Fruit fly (Drosophila melanogaster) whole organism, embryonic: ENCODE data around the gene Cpr66Cb.

ENCODE experiments used
- Adf1 ChIP-seq: fragments of 200-800 bp; sonication (Bioruptor generic); IDR thresholded peaks from 2 replicates; pipeline ENCODE4 v1.3.6; 2022; ENCODE audit warnings: missing biosample characterization, missing genetic modification characterization
- Antp ChIP-seq: fragments of 200-800 bp; sonication (Bioruptor generic); optimal IDR thresholded peaks from 3 replicates; lab custom pipeline; 2016; ENCODE audit warnings: missing biosample characterization, missing genetic modification characterization
- CG10147 ChIP-seq: fragments of 200-800 bp; sonication (Bioruptor generic); optimal IDR thresholded peaks from 2 replicates; lab custom pipeline; 2019; ENCODE audit warnings: missing biosample characterization, mild to moderate bottlenecking, missing genetic modification characterization, moderate library complexity
- CG11085 ChIP-seq: fragments of 200-800 bp; sonication (Bioruptor generic); IDR thresholded peaks from 2 replicates; pipeline ENCODE4 v1.3.6; 2022; ENCODE audit warnings: missing biosample characterization, missing genetic modification characterization
- CG12391 ChIP-seq: fragments of 200-800 bp; sonication (Bioruptor generic); optimal IDR thresholded peaks from 3 replicates; lab custom pipeline; 2018; ENCODE audit warnings: missing biosample characterization, mild to moderate bottlenecking, missing genetic modification characterization, moderate library complexity
- CG12769 ChIP-seq: fragments of 200-800 bp; sonication (Bioruptor generic); optimal IDR thresholded peaks from 2 replicates; lab custom pipeline; 2019; ENCODE audit warnings: missing biosample characterization, mild to moderate bottlenecking, missing genetic modification characterization, moderate library complexity
- CG13624 ChIP-seq: fragments of 200-800 bp; sonication (Bioruptor generic); optimal IDR thresholded peaks from 2 replicates; lab custom pipeline; 2016; ENCODE audit warnings: missing biosample characterization, missing genetic modification characterization
- CG14014 ChIP-seq: fragments of 200-800 bp; sonication (Bioruptor generic); IDR thresholded peaks from 2 replicates; pipeline ENCODE4 v1.3.6; 2022; ENCODE audit warnings: missing biosample characterization, missing genetic modification characterization
- CG14710 ChIP-seq: fragments of 200-800 bp; sonication (Bioruptor generic); optimal IDR thresholded peaks from 3 replicates; lab custom pipeline; 2019; ENCODE audit warnings: missing biosample characterization, mild to moderate bottlenecking, missing genetic modification characterization, moderate library complexity
- CG14965 ChIP-seq: fragments of 200-800 bp; sonication (Bioruptor generic); optimal IDR thresholded peaks from 2 replicates; lab custom pipeline; 2016; ENCODE audit warnings: missing biosample characterization, missing genetic modification characterization, borderline replicate concordance
- CG17385 ChIP-seq: fragments of 200-800 bp; sonication (Bioruptor generic); optimal IDR thresholded peaks from 3 replicates; lab custom pipeline; 2018; ENCODE audit warnings: missing biosample characterization, mild to moderate bottlenecking, missing genetic modification characterization
- CG6175 ChIP-seq: fragments of 200-800 bp; sonication (Bioruptor generic); IDR thresholded peaks from 3 replicates; pipeline ENCODE4 v1.3.6; 2022; ENCODE audit warnings: missing biosample characterization, missing genetic modification characterization
- CG7786 ChIP-seq: fragments of 200-800 bp; sonication (Bioruptor generic); optimal IDR thresholded peaks from 2 replicates; lab custom pipeline; 2016; ENCODE audit warnings: missing biosample characterization, missing genetic modification characterization
- CG7963 ChIP-seq: fragments of 200-800 bp; sonication (Bioruptor generic); IDR thresholded peaks from 3 replicates; pipeline ENCODE4 v1.3.6; 2022; ENCODE audit warnings: missing biosample characterization, missing genetic modification characterization; ENCODE audit not compliant: partially characterized antibody
- CG9817 ChIP-seq: fragments of 200-800 bp; sonication (Bioruptor generic); optimal IDR thresholded peaks from 2 replicates; lab custom pipeline; 2018; ENCODE audit warnings: missing biosample characterization, mild to moderate bottlenecking, missing genetic modification characterization, moderate library complexity
- D ChIP-seq, 2 experiments: fragments of 200-800 bp in 1 of 2; fragments of >200 bp in 1 of 2; sonication (Bioruptor generic) in 1 of 2; optimal IDR thresholded peaks; 2 replicates in 1 of 2; 3 replicates in 1 of 2; lab custom pipeline; 2017; ENCODE audit warnings: mild to moderate bottlenecking in 1 of 2, missing biosample characterization in 1 of 2, missing genetic modification characterization in 1 of 2, missing genetic modification reagents in 1 of 2
- D19A ChIP-seq: fragments of 200-800 bp; optimal IDR thresholded peaks from 3 replicates; lab custom pipeline; 2019; ENCODE audit warnings: missing biosample characterization, mild to moderate bottlenecking, missing genetic modification characterization, moderate library complexity
- Dip2 ChIP-seq: fragments of 200-800 bp; sonication (Bioruptor generic); IDR thresholded peaks from 2 replicates; pipeline ENCODE4 v1.3.6; 2022; ENCODE audit warnings: missing biosample characterization, missing genetic modification characterization
- Dip3 ChIP-seq: fragments of 200-800 bp; sonication (Bioruptor generic); optimal IDR thresholded peaks from 3 replicates; lab custom pipeline; 2016; ENCODE audit warnings: missing biosample characterization, missing genetic modification characterization
- Elba2 ChIP-seq: fragments of 200-800 bp; sonication (Bioruptor generic); optimal IDR thresholded peaks from 3 replicates; lab custom pipeline; 2016; ENCODE audit warnings: missing biosample characterization, missing genetic modification characterization
- Hmr ChIP-seq: fragments of 200-800 bp; sonication (Bioruptor generic); optimal IDR thresholded peaks from 3 replicates; lab custom pipeline; 2017; ENCODE audit warnings: mild to moderate bottlenecking, missing biosample characterization, missing genetic modification reagents, missing genetic modification characterization
- Hr51 ChIP-seq, 2 experiments: fragments of 200-800 bp; sonication (Bioruptor generic); optimal IDR thresholded peaks; 2 replicates in 1 of 2; 3 replicates in 1 of 2; lab custom pipeline; 2016 to 2018; ENCODE audit warnings: missing biosample characterization in 2 of 2, missing genetic modification characterization in 2 of 2, mild to moderate bottlenecking in 1 of 2, moderate library complexity in 1 of 2
- Mes4 ChIP-seq: fragments of 200-800 bp; sonication (Bioruptor generic); optimal IDR thresholded peaks from 2 replicates; lab custom pipeline; 2016; ENCODE audit warnings: missing biosample characterization, missing genetic modification characterization
- Opbp ChIP-seq: fragments of 200-800 bp; sonication (Bioruptor generic); IDR thresholded peaks from 3 replicates; pipeline ENCODE4 v1.3.6; 2022; ENCODE audit warnings: missing biosample characterization, missing genetic modification characterization; ENCODE audit not compliant: partially characterized antibody
- PHDP ChIP-seq: fragments of 200-800 bp; sonication (Bioruptor generic); optimal IDR thresholded peaks from 3 replicates; lab custom pipeline; 2018; ENCODE audit warnings: missing biosample characterization, mild to moderate bottlenecking, missing genetic modification characterization, moderate library complexity
- Ptx1 ChIP-seq: fragments of 200-800 bp; sonication (Bioruptor generic); IDR thresholded peaks from 2 replicates; pipeline ENCODE4 v1.3.6; 2022; ENCODE audit warnings: missing biosample characterization, missing genetic modification characterization
- Sin3A ChIP-seq: fragments of >200 bp; optimal IDR thresholded peaks from 2 replicates; lab custom pipeline; 2018
- Trl ChIP-seq, 3 experiments: fragments of >200 bp in 2 of 3; fragments of 200-800 bp in 1 of 3; sonication (Bioruptor generic) in 1 of 3; optimal IDR thresholded peaks; 2 replicates in 1 of 3; 3 replicates in 2 of 3; lab custom pipeline; 2016 to 2017; ENCODE audit warnings: missing biosample characterization in 1 of 3, missing genetic modification characterization in 1 of 3
- Vsx1 ChIP-seq: fragments of 200-800 bp; sonication (Bioruptor generic); optimal IDR thresholded peaks from 2 replicates; lab custom pipeline; 2017; ENCODE audit warnings: missing biosample characterization, mild to moderate bottlenecking, missing genetic modification characterization, missing genetic modification reagents
- ab ChIP-seq: fragments of 200-800 bp; sonication (Bioruptor generic); optimal IDR thresholded peaks from 2 replicates; lab custom pipeline; 2016; ENCODE audit warnings: missing biosample characterization, missing genetic modification characterization
- aop ChIP-seq: fragments of 200-800 bp; sonication (Bioruptor generic); IDR thresholded peaks from 2 replicates; pipeline ENCODE4 v1.3.6; 2022; ENCODE audit warnings: missing biosample characterization, missing genetic modification characterization
- ash1 ChIP-seq: fragments of 200-800 bp; sonication (Bioruptor generic); optimal IDR thresholded peaks from 2 replicates; lab custom pipeline; 2018; ENCODE audit warnings: missing biosample characterization, mild to moderate bottlenecking, missing genetic modification characterization
- bsh ChIP-seq, 2 experiments: fragments of 200-800 bp; sonication (Bioruptor generic); optimal IDR thresholded peaks; 2 replicates each; lab custom pipeline; 2017 to 2018; ENCODE audit warnings: mild to moderate bottlenecking in 2 of 2, missing biosample characterization in 2 of 2, missing genetic modification characterization in 2 of 2, moderate library complexity in 1 of 2
- cato ChIP-seq: fragments of 200-800 bp; sonication (Bioruptor generic); optimal IDR thresholded peaks from 2 replicates; lab custom pipeline; 2016; ENCODE audit warnings: missing biosample characterization, missing genetic modification characterization, borderline replicate concordance
- chinmo ChIP-seq: fragments of 200-800 bp; sonication (Bioruptor generic); IDR thresholded peaks from 4 replicates; pipeline ENCODE4 v1.3.6; 2022; ENCODE audit warnings: missing biosample characterization, missing genetic modification characterization; ENCODE audit not compliant: partially characterized antibody
- dm ChIP-seq: fragments of 200-800 bp; sonication (Bioruptor generic); optimal IDR thresholded peaks from 3 replicates; lab custom pipeline; 2016; ENCODE audit warnings: missing biosample characterization, missing genetic modification characterization
- en ChIP-seq: fragments of 200-800 bp; sonication (Bioruptor generic); optimal IDR thresholded peaks from 2 replicates; lab custom pipeline; 2016; ENCODE audit warnings: missing biosample characterization, missing genetic modification characterization
- fd96Cb ChIP-seq: fragments of 200-800 bp; sonication (Bioruptor generic); optimal IDR thresholded peaks from 2 replicates; lab custom pipeline; 2018; ENCODE audit warnings: missing biosample characterization, mild to moderate bottlenecking, missing genetic modification characterization, moderate library complexity
- gcm2 ChIP-seq: fragments of 200-800 bp; sonication (Bioruptor generic); optimal IDR thresholded peaks from 2 replicates; lab custom pipeline; 2016; ENCODE audit warnings: missing biosample characterization, missing genetic modification characterization
- gfzf ChIP-seq: fragments of 200-800 bp; sonication (Bioruptor generic); optimal IDR thresholded peaks from 2 replicates; lab custom pipeline; 2016; ENCODE audit warnings: missing biosample characterization, mild to moderate bottlenecking, missing genetic modification characterization, moderate library complexity
- grau ChIP-seq: fragments of 200-800 bp; optimal IDR thresholded peaks from 3 replicates; lab custom pipeline; 2019; ENCODE audit warnings: missing biosample characterization, mild to moderate bottlenecking, missing genetic modification characterization, moderate library complexity
- gro ChIP-seq: fragments of 200-800 bp; sonication (Bioruptor generic); optimal IDR thresholded peaks from 2 replicates; lab custom pipeline; 2016; ENCODE audit warnings: missing biosample characterization, missing genetic modification characterization
- gsb-n ChIP-seq: fragments of 200-800 bp; sonication (Bioruptor generic); optimal IDR thresholded peaks from 3 replicates; lab custom pipeline; 2018; ENCODE audit warnings: missing biosample characterization, mild to moderate bottlenecking, missing genetic modification characterization
- ken ChIP-seq: fragments of 200-800 bp; sonication (Bioruptor generic); IDR thresholded peaks from 3 replicates; pipeline ENCODE4 v1.3.6; 2022; ENCODE audit warnings: missing biosample characterization, missing genetic modification characterization
- scrt ChIP-seq: fragments of 200-800 bp; sonication (Bioruptor generic); optimal IDR thresholded peaks from 2 replicates; lab custom pipeline; 2018; ENCODE audit warnings: missing biosample characterization, mild to moderate bottlenecking, missing genetic modification characterization, moderate library complexity
- slou ChIP-seq: fragments of 200-800 bp; sonication (Bioruptor generic); optimal IDR thresholded peaks from 3 replicates; lab custom pipeline; 2016; ENCODE audit warnings: missing biosample characterization, missing genetic modification characterization
- so ChIP-seq: fragments of 200-800 bp; sonication (Bioruptor generic); IDR thresholded peaks from 3 replicates; pipeline ENCODE4 v1.3.6; 2022; ENCODE audit warnings: missing biosample characterization, missing genetic modification characterization
- trem ChIP-seq: fragments of 200-800 bp; optimal IDR thresholded peaks from 3 replicates; lab custom pipeline; 2019; ENCODE audit warnings: missing biosample characterization, mild to moderate bottlenecking, missing genetic modification characterization, moderate library complexity
- twi ChIP-seq: fragments of 200-800 bp; optimal IDR thresholded peaks from 2 replicates; lab custom pipeline; 2019; ENCODE audit warnings: missing biosample characterization, mild to moderate bottlenecking, missing genetic modification characterization, moderate library complexity

Cpr66Cb gene

DNA sequence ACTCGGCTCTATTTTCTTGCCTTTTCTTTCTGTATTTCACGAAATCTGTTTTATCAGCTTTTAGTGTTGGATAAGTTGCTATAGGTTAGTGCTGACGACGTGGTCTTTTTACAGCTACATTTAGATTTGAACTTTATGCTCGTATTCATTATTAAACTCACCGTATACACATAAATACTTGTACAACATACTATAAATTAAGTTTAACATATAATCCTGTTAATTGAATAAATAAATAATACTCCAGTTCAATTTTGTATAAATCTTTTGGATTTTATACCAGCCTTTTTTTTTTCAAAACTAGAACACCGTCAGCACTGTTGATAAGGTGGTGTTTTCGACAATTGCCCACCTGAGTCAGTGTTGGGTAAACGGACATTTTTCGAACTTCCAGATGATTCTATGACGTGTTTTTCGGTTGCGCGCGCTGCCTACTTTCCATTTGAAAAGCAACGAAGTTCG, 27.6 kb upstream of the Cpr66Cb start, which contains the start of gene BI-1 (continued):
- TF ChIP-seq gro (GFP tag; lab: Kevin White, UChicago) (peak; percentile 54), gcm2 (GFP tag; lab: Kevin White, UChicago) (no peak), CG14710 (tag; lab: Kevin White, UChicago) (peak; percentile 82), so (GFP tag; lab: Robert Waterston, UW) (no peak), CG12769 (tag; lab: Kevin White, UChicago) (no peak), Hr51 (GFP tag; optimal IDR thresholded peaks at IDR 0.05; lab: Kevin White, UChicago) (peak in 1 of 2 experiments; percentile 5), ash1 (GFP tag; lab: Kevin White, UChicago) (no peak), grau (peak; percentile 79), CG9817 (tag; lab: Kevin White, UChicago) (peak; percentile 66), fd96Cb (peak; percentile 24), bsh (GFP tag; optimal IDR thresholded peaks at IDR 0.05; lab: Kevin White, UChicago) (peak in 1 of 2 experiments; percentile 50), Ptx1 (peak; percentile 33), dm (GFP tag; lab: Kevin White, UChicago) (no peak), CG14965 (no peak), trem (tag; lab: Kevin White, UChicago) (peak; percentile 42), CG13624 (GFP tag; lab: Kevin White, UChicago) (peak; percentile 44), twi (peak; percentile 61), CG14014 (GFP tag; lab: Robert Waterston, UW) (no peak), slou (GFP tag; lab: Kevin White, UChicago) (peak; percentile 51), Trl (optimal IDR thresholded peaks at IDR 0.05; lab: Kevin White, UChicago) (no peak), Trl (GFP tag; optimal IDR thresholded peaks at IDR 0.05; lab: Kevin White, UChicago) (peak; percentile 63), CG11085 (GFP tag; lab: Robert Waterston, UW) (no peak), D (optimal IDR thresholded peaks at IDR 0.05; lab: Kevin White, UChicago) (no peak), D (GFP tag; optimal IDR thresholded peaks at IDR 0.05; lab: Kevin White, UChicago) (peak; percentile 44), gsb-n (tag; lab: Kevin White, UChicago) (no peak), CG12391 (tag; lab: Kevin White, UChicago) (peak; percentile 73), Mes4 (GFP tag; lab: Kevin White, UChicago) (no peak), aop (GFP tag; lab: Robert Waterston, UW) (no peak), Adf1 (0 out of 2 replicates have a peak, but pooled peaks have one; percentile 18), CG17385 (GFP tag; lab: Kevin White, UChicago) (peak; percentile 56), CG7786 (no peak), gfzf (GFP tag; lab: Kevin White, UChicago) (peak; percentile 15), Vsx1 (GFP tag; lab: Kevin White, UChicago) (no peak), ab (GFP tag; lab: Kevin White, UChicago) (no peak), Dip2 (GFP tag; lab: Robert Waterston, UW) (no peak), ken (GFP tag; lab: Robert Waterston, UW) (0 out of 3 replicates have a peak, but pooled peaks have one; percentile 15), cato (GFP tag; lab: Kevin White, UChicago) (peak; percentile 19), PHDP (tag; lab: Kevin White, UChicago) (peak; percentile 57), chinmo (no peak), Elba2 (no peak), Sin3A (lab: Kevin White, UChicago) (peak; percentile 42), CG7963 (GFP tag; lab: Robert Waterston, UW) (no peak), Opbp (GFP tag; lab: Robert Waterston, UW) (no peak), D19A (no peak), CG10147 (GFP tag; lab: Kevin White, UChicago) (peak; percentile 83), Antp (GFP tag; lab: Kevin White, UChicago) (peak; percentile 43), Hmr (GFP tag; lab: Kevin White, UChicago) (no peak), en (GFP tag; lab: Kevin White, UChicago) (no peak), CG6175 (GFP tag; lab: Robert Waterston, UW) (0 out of 3 replicates have a peak, but pooled peaks have one; percentile 7), Dip3 (GFP tag; lab: Kevin White, UChicago) (peak; percentile 32), scrt (peak; percentile 67)
